Fruit fly (Drosophila melanogaster) whole organism, wandering third instar larva: ENCODE data around the gene mew.

ENCODE experiments used
- CG32264 ChIP-seq: fragments of 200-800 bp; sonication (Bioruptor generic); optimal IDR thresholded peaks from 2 replicates; lab custom pipeline; 2016; ENCODE audit warnings: missing biosample characterization, missing genetic modification characterization
- CG9705 ChIP-seq: fragments of 200-800 bp; sonication (Bioruptor generic); optimal IDR thresholded peaks from 2 replicates; lab custom pipeline; 2018; ENCODE audit warnings: missing biosample characterization, mild to moderate bottlenecking, missing genetic modification characterization
- CrebA ChIP-seq: fragments of 200-800 bp; sonication (Bioruptor generic); optimal IDR thresholded peaks from 2 replicates; lab custom pipeline; 2016; ENCODE audit warnings: missing biosample characterization, mild to moderate bottlenecking, missing genetic modification characterization, borderline replicate concordance
- Dfd ChIP-seq: fragments of >200 bp; optimal IDR thresholded peaks from 2 replicates; lab custom pipeline; 2017; ENCODE audit warnings: missing biosample characterization, missing genetic modification characterization
- Dif ChIP-seq: fragments of 200-275, 200-300 bp; sonication (Bioruptor generic); optimal IDR thresholded peaks from 2 replicates; lab custom pipeline; 2018; ENCODE audit warnings: missing biosample characterization, missing genetic modification characterization; ENCODE audit not compliant: partially characterized antibody
- GATAd ChIP-seq: sonication (Bioruptor generic); optimal IDR thresholded peaks from 2 replicates; lab custom pipeline; 2016; ENCODE audit warnings: missing biosample characterization, missing genetic modification characterization
- HLH106 ChIP-seq: fragments of 200-800 bp; optimal IDR thresholded peaks from 3 replicates; lab custom pipeline; 2019; ENCODE audit warnings: missing biosample characterization, mild to moderate bottlenecking, missing genetic modification characterization, moderate library complexity
- Hnf4 ChIP-seq: fragments of 200-800 bp; sonication (Bioruptor generic); optimal IDR thresholded peaks from 2 replicates; lab custom pipeline; 2016; ENCODE audit warnings: missing biosample characterization, mild to moderate bottlenecking, missing genetic modification characterization
- Hr78 ChIP-seq: fragments of >200 bp; optimal IDR thresholded peaks from 2 replicates; lab custom pipeline; 2017; ENCODE audit warnings: missing biosample characterization, missing genetic modification characterization
- Hr83 ChIP-seq: fragments of 200-300 bp; sonication (Bioruptor generic); optimal IDR thresholded peaks from 2 replicates; lab custom pipeline; 2016; ENCODE audit warnings: missing biosample characterization, mild to moderate bottlenecking, missing genetic modification characterization, moderate library complexity; ENCODE audit not compliant: poor library complexity, severe bottlenecking
- Mio ChIP-seq: sonication (Bioruptor generic); optimal IDR thresholded peaks from 2 replicates; lab custom pipeline; 2016; ENCODE audit warnings: missing biosample characterization, missing genetic modification characterization
- N ChIP-seq: fragments of >200 bp; optimal IDR thresholded peaks from 2 replicates; lab custom pipeline; 2018; ENCODE audit warnings: missing biosample characterization, missing external identifiers, missing genetic modification characterization
- OdsH ChIP-seq: fragments of 200-800 bp; sonication (Bioruptor generic); optimal IDR thresholded peaks from 2 replicates; lab custom pipeline; 2016; ENCODE audit warnings: missing biosample characterization, mild to moderate bottlenecking, missing genetic modification characterization
- Rel ChIP-seq, 2 experiments: fragments of 200-800 bp; sonication (Bioruptor generic) in 1 of 2; optimal IDR thresholded peaks; 2 replicates in 1 of 2; 3 replicates in 1 of 2; lab custom pipeline; 2016 to 2019; ENCODE audit warnings: mild to moderate bottlenecking in 2 of 2, missing biosample characterization in 2 of 2, missing genetic modification characterization in 2 of 2, moderate library complexity in 1 of 2
- Sp1 ChIP-seq: fragments of 200-800 bp; sonication (Bioruptor generic); optimal IDR thresholded peaks from 3 replicates; lab custom pipeline; 2019; ENCODE audit warnings: missing biosample characterization, mild to moderate bottlenecking, missing genetic modification characterization, moderate library complexity
- Vsx2 ChIP-seq: fragments of 200-300, 225-300 bp; sonication (Bioruptor generic); optimal IDR thresholded peaks from 2 replicates; lab custom pipeline; 2018; ENCODE audit warnings: missing biosample characterization, missing genetic modification characterization; ENCODE audit not compliant: partially characterized antibody
- br ChIP-seq: fragments of 200-800 bp; sonication (Bioruptor generic); optimal IDR thresholded peaks from 2 replicates; lab custom pipeline; 2016; ENCODE audit warnings: missing biosample characterization, missing genetic modification characterization
- brk ChIP-seq: fragments of 200-800 bp; sonication (Bioruptor generic); optimal IDR thresholded peaks from 2 replicates; lab custom pipeline; 2016; ENCODE audit warnings: missing biosample characterization, mild to moderate bottlenecking, missing genetic modification characterization
- dl ChIP-seq, 2 experiments: fragments of 175-275, 200-275 bp in 1 of 2; fragments of 200-275 bp in 1 of 2; sonication (Bioruptor generic); optimal IDR thresholded peaks; lab custom pipeline; 2018; ENCODE audit warnings: mild to moderate bottlenecking in 2 of 2, missing biosample characterization in 2 of 2, missing genetic modification characterization in 2 of 2, moderate library complexity in 2 of 2; ENCODE audit not compliant: partially characterized antibody in 2 of 2, insufficient read depth in 1 of 2
- dmrt93B ChIP-seq: fragments of 200-800 bp; sonication (Bioruptor generic); optimal IDR thresholded peaks from 2 replicates; lab custom pipeline; 2018; ENCODE audit warnings: missing biosample characterization, mild to moderate bottlenecking, missing genetic modification characterization
- dsf ChIP-seq: sonication (Bioruptor generic); optimal IDR thresholded peaks from 2 replicates; lab custom pipeline; 2016; ENCODE audit warnings: missing biosample characterization, missing genetic modification characterization, borderline replicate concordance
- ey ChIP-seq: fragments of 200-800 bp; sonication (Bioruptor generic); optimal IDR thresholded peaks from 2 replicates; lab custom pipeline; 2016; ENCODE audit warnings: missing biosample characterization, missing genetic modification characterization
- foxo ChIP-seq, 2 experiments: fragments of 200-800 bp; sonication (Bioruptor generic); optimal IDR thresholded peaks; 2 replicates in 1 of 2; 3 replicates in 1 of 2; lab custom pipeline; 2016 to 2017; ENCODE audit warnings: missing biosample characterization in 2 of 2, missing genetic modification characterization in 2 of 2
- fru ChIP-seq: fragments of 200-800 bp; sonication (Bioruptor generic); optimal IDR thresholded peaks from 3 replicates; lab custom pipeline; 2016; ENCODE audit warnings: missing biosample characterization, mild to moderate bottlenecking, missing genetic modification characterization
- h ChIP-seq: fragments of 200-800 bp; sonication (Bioruptor generic); optimal IDR thresholded peaks from 3 replicates; lab custom pipeline; 2016; ENCODE audit warnings: missing biosample characterization, mild to moderate bottlenecking, missing genetic modification characterization
- jim ChIP-seq: fragments of 175-275, 200-325 bp; sonication (Bioruptor generic); optimal IDR thresholded peaks from 2 replicates; lab custom pipeline; 2016; ENCODE audit warnings: missing biosample characterization, mild to moderate bottlenecking, missing genetic modification characterization
- lola ChIP-seq: fragments of >200 bp; optimal IDR thresholded peaks from 2 replicates; lab custom pipeline; 2017; ENCODE audit warnings: missing biosample characterization, missing genetic modification characterization
- psq ChIP-seq: fragments of 200-800 bp; sonication (Bioruptor generic); optimal IDR thresholded peaks from 3 replicates; lab custom pipeline; 2017; ENCODE audit warnings: missing biosample characterization, mild to moderate bottlenecking, missing genetic modification characterization, moderate library complexity
- rgr ChIP-seq: fragments of 200-800 bp; sonication (Bioruptor generic); optimal IDR thresholded peaks from 3 replicates; lab custom pipeline; 2016; ENCODE audit warnings: missing biosample characterization, mild to moderate bottlenecking, missing genetic modification characterization
- sv ChIP-seq: fragments of 200-800 bp; sonication (Bioruptor generic); optimal IDR thresholded peaks from 3 replicates; lab custom pipeline; 2016; ENCODE audit warnings: missing biosample characterization, missing genetic modification characterization
- tai ChIP-seq: sonication (Bioruptor generic); optimal IDR thresholded peaks from 2 replicates; lab custom pipeline; 2016; ENCODE audit warnings: missing biosample characterization, missing genetic modification characterization
- usp ChIP-seq: fragments of >200 bp; optimal IDR thresholded peaks from 2 replicates; lab custom pipeline; 2017; ENCODE audit warnings: missing biosample characterization, missing genetic modification characterization
- woc ChIP-seq: sonication (Bioruptor generic); optimal IDR thresholded peaks from 2 replicates; lab custom pipeline; 2016; ENCODE audit warnings: missing biosample characterization, mild to moderate bottlenecking, missing genetic modification characterization

The mew gene

dm6 chrX:13244462-13244861 is 13.8 kb downstream of the mew start:
- TF ChIP-seq ey (peak; percentile 71), brk (peak; percentile 23), tai (GFP tag; lab: Kevin White, UChicago) (no peak), psq (GFP tag; lab: Kevin White, UChicago) (peak; percentile 63), rgr (peak; percentile 71), OdsH (GFP tag; lab: Kevin White, UChicago) (peak; percentile 59), N (GFP tag; lab: Kevin White, UChicago) (no peak), Dfd (GFP tag; lab: Kevin White, UChicago) (no peak), br (GFP tag; lab: Kevin White, UChicago) (peak; percentile 65), Hr83 (GFP tag; lab: Kevin White, UChicago) (no peak), Sp1 (GFP tag; lab: Kevin White, UChicago) (peak; percentile 52), foxo (GFP tag; optimal IDR thresholded peaks at IDR 0.05; lab: Kevin White, UChicago) (peak in 1 of 2 experiments; percentile 64), dmrt93B (peak; percentile 32), Hnf4 (peak; percentile 66), fru (GFP tag; lab: Kevin White, UChicago) (peak; percentile 74), Hr78 (GFP tag; lab: Kevin White, UChicago) (no peak), Vsx2 (GFP tag; lab: Kevin White, UChicago) (no peak), dsf (no peak), CrebA (GFP tag; lab: Kevin White, UChicago) (no peak), CG32264 (peak; percentile 4), h (GFP tag; lab: Kevin White, UChicago) (peak; percentile 78), jim (GFP tag; lab: Kevin White, UChicago) (no peak), woc (GFP tag; lab: Kevin White, UChicago) (peak; percentile 60), Dif (no peak), HLH106 (peak; percentile 58)

DNA sequence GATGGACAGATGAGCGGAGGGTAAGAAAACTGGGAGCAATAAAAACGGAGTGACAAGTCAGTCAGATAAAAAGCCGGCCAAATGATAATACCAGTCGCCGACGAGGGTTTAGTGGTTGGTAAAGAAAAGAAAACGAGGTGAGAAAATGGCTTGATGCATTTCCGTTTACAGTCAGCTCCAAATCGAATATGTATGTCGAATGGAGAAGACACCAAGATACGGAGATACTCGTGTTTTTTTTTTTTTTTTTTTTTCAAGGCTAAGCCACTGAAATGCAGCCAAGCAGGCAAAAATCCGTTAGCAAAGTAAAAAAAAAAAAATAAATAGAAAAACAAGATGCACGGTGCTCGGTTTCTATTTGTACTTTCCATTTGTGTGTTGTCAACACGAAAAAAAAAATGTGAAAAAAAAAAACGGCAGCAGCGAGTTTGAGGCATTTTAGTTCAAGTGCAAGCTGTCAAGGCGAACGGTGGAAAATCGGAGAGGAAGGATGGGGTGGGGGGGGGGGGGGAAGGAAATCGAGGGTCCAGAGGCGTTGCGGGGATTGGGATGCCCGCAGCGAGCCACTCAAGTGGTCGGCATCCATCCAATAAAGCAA is 14.5 kb downstream of the mew start:
- TF ChIP-seq tai (GFP tag; lab: Kevin White, UChicago), result no peak
- no peak for TF ChIP-seq sv (GFP tag; lab: Kevin White, UChicago)
- TF ChIP-seq Hr83 (GFP tag; lab: Kevin White, UChicago), result no peak
- TF ChIP-seq dl (GFP tag; optimal IDR thresholded peaks at IDR 0.05; lab: Kevin White, UChicago; ENCODE audit: insufficient read depth in 1 of 2, partially characterized antibody in 2 of 2), result no peak
- no peak for TF ChIP-seq rgr
- TF ChIP-seq ey, result no peak
- no peak for TF ChIP-seq Rel (GFP tag; optimal IDR thresholded peaks at IDR 0.05; lab: Kevin White, UChicago)
- no peak for TF ChIP-seq Rel (tag; optimal IDR thresholded peaks at IDR 0.05; lab: Kevin White, UChicago)
- no peak for TF ChIP-seq dsf
- TF ChIP-seq Dfd (GFP tag; lab: Kevin White, UChicago), result no peak
- no peak for TF ChIP-seq br (GFP tag; lab: Kevin White, UChicago)

dm6 chrX:13240812-13241211 is 17.5 kb downstream of the mew start:
- TF ChIP-seq woc (GFP tag; lab: Kevin White, UChicago), result peak; percentile 20
- TF ChIP-seq lola (GFP tag; lab: Kevin White, UChicago), result no peak

- no peak for TF ChIP-seq CG9705 (GFP tag; lab: Kevin White, UChicago)
- peak; percentile 1 for TF ChIP-seq tai (GFP tag; lab: Kevin White, UChicago)
- TF ChIP-seq HLH106, result peak; percentile 58
- TF ChIP-seq GATAd, result no peak
- peak; percentile 2 for TF ChIP-seq br (GFP tag; lab: Kevin White, UChicago)
- TF ChIP-seq Mio (GFP tag; lab: Kevin White, UChicago), result no peak
- peak; percentile 99 for TF ChIP-seq Dfd (GFP tag; lab: Kevin White, UChicago)
- peak in 1 of 2 experiments; percentile 49 for TF ChIP-seq foxo (GFP tag; optimal IDR thresholded peaks at IDR 0.05; lab: Kevin White, UChicago)
- no peak for TF ChIP-seq OdsH (GFP tag; lab: Kevin White, UChicago)
- peak; percentile 56 for TF ChIP-seq rgr
- TF ChIP-seq usp (GFP tag; lab: Kevin White, UChicago), result no peak
- peak; percentile 60 for TF ChIP-seq Sp1 (GFP tag; lab: Kevin White, UChicago)
- TF ChIP-seq ey, result peak; percentile 48
- TF ChIP-seq dsf, result no peak
- TF ChIP-seq N (GFP tag; lab: Kevin White, UChicago), result no peak
- TF ChIP-seq h (GFP tag; lab: Kevin White, UChicago), result peak; percentile 59
- TF ChIP-seq Rel (GFP tag; optimal IDR thresholded peaks at IDR 0.05; lab: Kevin White, UChicago), result no peak
- TF ChIP-seq Rel (tag; optimal IDR thresholded peaks at IDR 0.05; lab: Kevin White, UChicago), result no peak
- peak; percentile 19 for TF ChIP-seq psq (GFP tag; lab: Kevin White, UChicago)
- peak; percentile 40 for TF ChIP-seq fru (GFP tag; lab: Kevin White, UChicago)
- TF ChIP-seq, all 38 proteins: peak for 11
Observed at dm6 chrX:13238294-13238917, 19.9 kb downstream of the mew start.
